Fruit fly (Drosophila melanogaster): ENCODE data around the gene CG3792.

CG3792 gene

dm6 chr2L:5002711-5003402 lies 25.7 kb downstream of the CG3792 start (continued):
- peak; percentile 82 for TF ChIP-seq CG6163 (GFP tag; IDR thresholded peaks at IDR 0.05)
- peak; percentile 82 for TF ChIP-seq CG15336 (GFP tag; IDR thresholded peaks at IDR 0.05)
- TF ChIP-seq esn (GFP tag; optimal IDR thresholded peaks at IDR 0.05), result peak; percentile 41
- no peak for TF ChIP-seq CG16779 (tag; optimal IDR thresholded peaks at IDR 0.05)

- no peak for TF ChIP-seq Hr4 (GFP tag; optimal IDR thresholded peaks at IDR 0.05)
- no peak for TF ChIP-seq CG10631 (GFP tag; optimal IDR thresholded peaks at IDR 0.05)
- TF ChIP-seq Ets21C (GFP tag; optimal IDR thresholded peaks at IDR 0.05), result no peak
- 0 out of 3 replicates have a peak, but pooled peaks have one; percentile 8 for TF ChIP-seq CG6163 (GFP tag; IDR thresholded peaks at IDR 0.05)
- TF ChIP-seq Ets96B (tag; optimal IDR thresholded peaks at IDR 0.05), result no peak
- no peak for TF ChIP-seq Lpt (GFP tag; optimal IDR thresholded peaks at IDR 0.05)
- TF ChIP-seq CG6808 (GFP tag; optimal IDR thresholded peaks at IDR 0.05), result no peak
- TF ChIP-seq fd59A (GFP tag; optimal IDR thresholded peaks at IDR 0.05), result no peak
- TF ChIP-seq net (GFP tag; optimal IDR thresholded peaks at IDR 0.05), result no peak
Measured at dm6 chr2L:5003670-5004453, 26.8 kb downstream of the CG3792 start.

- TF ChIP-seq fd85E (GFP tag; optimal IDR thresholded peaks at IDR 0.05) (peak; percentile 56), fd59A (GFP tag; optimal IDR thresholded peaks at IDR 0.05) (peak; percentile 81), CG6792 (GFP tag; optimal IDR thresholded peaks at IDR 0.05) (peak; percentile 91), Eip75B (GFP tag; optimal IDR thresholded peaks at IDR 0.05) (peak; percentile 88), Hr4 (GFP tag; optimal IDR thresholded peaks at IDR 0.05) (peak; percentile 91), Lpt (GFP tag; optimal IDR thresholded peaks at IDR 0.05) (peak; percentile 69), ss (GFP tag; optimal IDR thresholded peaks at IDR 0.05) (peak; percentile 85 to 87), CG9139 (GFP tag; optimal IDR thresholded peaks at IDR 0.05) (peak; percentile 76), Eip78C (GFP tag) (peak; percentile 96), CG6163 (GFP tag; IDR thresholded peaks at IDR 0.05) (peak; percentile 95), CG8119 (GFP tag; IDR thresholded peaks at IDR 0.05) (peak; percentile 88), CG3032 (tag; optimal IDR thresholded peaks at IDR 0.05) (peak; percentile 88), CG10631 (GFP tag; optimal IDR thresholded peaks at IDR 0.05) (peak; percentile 90), topi (GFP tag; optimal IDR thresholded peaks at IDR 0.05) (peak; percentile 88), salr (GFP tag; optimal IDR thresholded peaks at IDR 0.05) (peak; percentile 80 to 82), vri (GFP tag; optimal IDR thresholded peaks at IDR 0.05) (peak; percentile 73), CG31627 (GFP tag; optimal IDR thresholded peaks at IDR 0.05) (peak; percentile 90), lz (GFP tag; optimal IDR thresholded peaks at IDR 0.05) (peak; percentile 89), Met (GFP tag; optimal IDR thresholded peaks at IDR 0.05) (peak; percentile 87), CG7368 (GFP tag; optimal IDR thresholded peaks at IDR 0.05) (peak; percentile 87), CG4318 (GFP tag; optimal IDR thresholded peaks at IDR 0.05) (no peak), eg (GFP tag; IDR thresholded peaks at IDR 0.05) (peak; percentile 89), CG16779 (tag; optimal IDR thresholded peaks at IDR 0.05) (peak; percentile 80), CG6854 (GFP tag; optimal IDR thresholded peaks at IDR 0.05) (peak; percentile 29), fkh (GFP tag; optimal IDR thresholded peaks at IDR 0.05) (peak; percentile 58), CG10669 (GFP tag; optimal IDR thresholded peaks at IDR 0.05) (peak; percentile 89), CG15336 (GFP tag; IDR thresholded peaks at IDR 0.05) (peak; percentile 88), Hr38 (GFP tag; optimal IDR thresholded peaks at IDR 0.05) (peak; percentile 19), CG32006 (GFP tag; optimal IDR thresholded peaks at IDR 0.05) (peak; percentile 88), CG11294 (GFP tag; IDR thresholded peaks at IDR 0.05) (peak; percentile 89), Sox14 (GFP tag; optimal IDR thresholded peaks at IDR 0.05) (peak; percentile 91), Eip93F (GFP tag; optimal IDR thresholded peaks at IDR 0.05) (peak; percentile 72), CG8632 (GFP tag; optimal IDR thresholded peaks at IDR 0.05) (peak; percentile 81), dsx (GFP tag; optimal IDR thresholded peaks at IDR 0.05; ENCODE audit: poor library complexity, severe bottlenecking) (peak; percentile 88), CG1621 (tag; optimal IDR thresholded peaks at IDR 0.05) (peak; percentile 85), CG34406 (GFP tag; optimal IDR thresholded peaks at IDR 0.05) (peak; percentile 80), CG11902 (GFP tag; optimal IDR thresholded peaks at IDR 0.05) (peak; percentile 76)
Measured at dm6 chr2L:5004677-5005463, 27.8 kb downstream of the CG3792 start.

All from whole organism, prepupa.